Worm (Caenorhabditis elegans) whole organism, L1 larva: ENCODE measurements around the gene fbxa-182.

Experiments
- C04F5.9 ChIP-seq: sonication (generic microtip); optimal IDR thresholded peaks from 2 replicates; lab custom pipeline; 2016; ENCODE audit warnings: missing genetic modification characterization, missing compliant biosample characterization
- C16A3.4 ChIP-seq: fragments of 150-350 bp; optimal IDR thresholded peaks from 2 replicates; lab custom pipeline; 2014; ENCODE audit warnings: missing biosample characterization, missing genetic modification characterization
- F16B12.6 ChIP-seq: fragments of 150-350 bp; optimal IDR thresholded peaks from 2 replicates; lab custom pipeline; 2014; ENCODE audit warnings: missing biosample characterization, missing genetic modification characterization
- alr-1 ChIP-seq: fragments of 200-800 bp; sonication (Bioruptor generic); optimal IDR thresholded peaks from 2 replicates; lab custom pipeline; 2018; ENCODE audit warnings: borderline replicate concordance, mild to moderate bottlenecking, missing genetic modification characterization, missing compliant biosample characterization
- aly-2 ChIP-seq: fragments of 150-350 bp; optimal IDR thresholded peaks from 2 replicates; lab custom pipeline; 2014; ENCODE audit warnings: missing biosample characterization, missing genetic modification characterization
- ama-1 ChIP-seq: fragments of 150-350 bp; optimal IDR thresholded peaks from 2 replicates; lab custom pipeline; 2014
- ces-1 ChIP-seq: fragments of 150-350 bp; optimal IDR thresholded peaks from 2 replicates; lab custom pipeline; 2014; ENCODE audit warnings: missing biosample characterization, missing genetic modification reagents, missing genetic modification characterization
- dpl-1 ChIP-seq, 3 experiments: fragments of 150-350 bp in 2 of 3; sonication (generic microtip) in 1 of 3; optimal IDR thresholded peaks; 2 replicates each; lab custom pipeline; 2014 to 2017; ENCODE audit warnings: missing biosample characterization in 3 of 3, missing genetic modification characterization in 3 of 3, missing genetic modification reagents in 3 of 3
- efl-1 ChIP-seq, 4 experiments: fragments of 150-350 bp; optimal IDR thresholded peaks in 3 of 4; peaks in 1 of 4; 1 replicate in 1 of 4; 2 replicates in 3 of 4; lab custom pipeline; 2014; ENCODE audit warnings: missing biosample characterization in 2 of 4, missing genetic modification characterization in 2 of 4, missing genetic modification reagents in 2 of 4
- elt-2 ChIP-seq: sonication (generic microtip); optimal IDR thresholded peaks from 2 replicates; lab custom pipeline; 2016; ENCODE audit warnings: missing genetic modification characterization, mild to moderate bottlenecking, inconsistent platforms, missing compliant biosample characterization, missing genetic modification reagents
- fkh-10 ChIP-seq: sonication (generic microtip); optimal IDR thresholded peaks from 2 replicates; lab custom pipeline; 2017; ENCODE audit warnings: missing biosample characterization, missing genetic modification reagents, missing genetic modification characterization
- fos-1 ChIP-seq: fragments of 150-350 bp; optimal IDR thresholded peaks from 2 replicates; lab custom pipeline; 2014; ENCODE audit warnings: missing biosample characterization, missing genetic modification characterization
- hlh-4 ChIP-seq: sonication (generic microtip); optimal IDR thresholded peaks from 2 replicates; lab custom pipeline; 2016; ENCODE audit warnings: mild to moderate bottlenecking, missing genetic modification characterization, missing compliant biosample characterization
- hpl-2 ChIP-seq: fragments of 150-350 bp; optimal IDR thresholded peaks from 2 replicates; lab custom pipeline; 2014; ENCODE audit warnings: missing biosample characterization, missing genetic modification reagents, missing genetic modification characterization
- jun-1 ChIP-seq: fragments of 150-350 bp; optimal IDR thresholded peaks from 2 replicates; lab custom pipeline; 2014; ENCODE audit warnings: missing biosample characterization, missing genetic modification reagents, missing genetic modification characterization
- lin-13 ChIP-seq: fragments of 150-350 bp; optimal IDR thresholded peaks from 2 replicates; lab custom pipeline; 2014; ENCODE audit warnings: missing biosample characterization, missing genetic modification reagents, missing genetic modification characterization
- lin-15B ChIP-seq: fragments of 150-350 bp; sonication (generic microtip); optimal IDR thresholded peaks from 3 replicates; lab custom pipeline; 2014; ENCODE audit warnings: missing biosample characterization, missing genetic modification characterization
- lin-35 ChIP-seq, 2 experiments: fragments of 150-350 bp; optimal IDR thresholded peaks; 2 replicates each; lab custom pipeline; 2014; ENCODE audit warnings: missing biosample characterization in 2 of 2, missing genetic modification characterization in 2 of 2, missing genetic modification reagents in 2 of 2
- lsy-2 ChIP-seq, 2 experiments: fragments of 150-350 bp; optimal IDR thresholded peaks; 2 replicates each; lab custom pipeline; 2014; ENCODE audit warnings: missing biosample characterization in 2 of 2, missing genetic modification characterization in 2 of 2
- mep-1 ChIP-seq: fragments of 150-350 bp; optimal IDR thresholded peaks from 2 replicates; lab custom pipeline; 2014; ENCODE audit warnings: missing biosample characterization, missing genetic modification characterization
- nhr-237 ChIP-seq: fragments of 150-350 bp; optimal IDR thresholded peaks from 2 replicates; lab custom pipeline; 2014; ENCODE audit warnings: missing biosample characterization, missing genetic modification characterization
- nhr-47 ChIP-seq: sonication (generic microtip); optimal IDR thresholded peaks from 2 replicates; lab custom pipeline; 2016; ENCODE audit warnings: mild to moderate bottlenecking, missing genetic modification characterization, moderate library complexity, missing compliant biosample characterization
- nhr-76 ChIP-seq: sonication (generic microtip); optimal IDR thresholded peaks from 2 replicates; lab custom pipeline; 2017; ENCODE audit warnings: missing biosample characterization, missing genetic modification characterization
- nhr-77 ChIP-seq: fragments of 150-350 bp; optimal IDR thresholded peaks from 2 replicates; lab custom pipeline; 2014; ENCODE audit warnings: missing biosample characterization, missing genetic modification characterization
- nhr-84 ChIP-seq: sonication (generic microtip); optimal IDR thresholded peaks from 2 replicates; lab custom pipeline; 2017; ENCODE audit warnings: missing biosample characterization, missing genetic modification characterization
- nhr-90 ChIP-seq: sonication (generic microtip); optimal IDR thresholded peaks from 2 replicates; lab custom pipeline; 2016; ENCODE audit warnings: mild to moderate bottlenecking, missing genetic modification characterization, missing compliant biosample characterization; ENCODE audit not compliant: poor library complexity
- pag-3 ChIP-seq: sonication (generic microtip); optimal IDR thresholded peaks from 2 replicates; lab custom pipeline; 2017; ENCODE audit warnings: missing genetic modification characterization, mild to moderate bottlenecking, missing compliant biosample characterization, antibody characterized with exemption, borderline replicate concordance; ENCODE audit not compliant: insufficient read depth
- pqm-1 ChIP-seq: sonication (generic microtip); optimal IDR thresholded peaks from 3 replicates; lab custom pipeline; 2017; ENCODE audit warnings: missing biosample characterization, missing genetic modification characterization
- rnt-1 ChIP-seq: sonication (generic microtip); optimal IDR thresholded peaks from 2 replicates; lab custom pipeline; 2016; ENCODE audit warnings: mild to moderate bottlenecking, missing genetic modification characterization, moderate library complexity, missing compliant biosample characterization
- snpc-4 ChIP-seq: fragments of 150-350 bp; optimal IDR thresholded peaks from 2 replicates; lab custom pipeline; 2014; ENCODE audit warnings: missing biosample characterization, missing genetic modification characterization
- sptf-1 ChIP-seq: fragments of 150-350 bp; optimal IDR thresholded peaks from 2 replicates; lab custom pipeline; 2014; ENCODE audit warnings: missing biosample characterization, missing genetic modification characterization
- unc-130 ChIP-seq: fragments of 150-350 bp; optimal IDR thresholded peaks from 2 replicates; lab custom pipeline; 2017; ENCODE audit warnings: missing biosample characterization, missing genetic modification characterization, inconsistent platforms
- vab-15 ChIP-seq: sonication (generic microtip); optimal IDR thresholded peaks from 2 replicates; lab custom pipeline; 2017; ENCODE audit warnings: missing genotype, mild to moderate bottlenecking, missing genetic modification characterization, missing compliant biosample characterization

The fbxa-182 gene

ce11 chrII:2420685-2421084 is 8.1 kb upstream of the fbxa-182 start:
- no peak for TF ChIP-seq nhr-76 (tag; lab: Kevin White, UChicago)
- TF ChIP-seq lin-15B (tag; lab: Kevin White, UChicago): no peak
- TF ChIP-seq ces-1: no peak
- TF ChIP-seq elt-2 (tag; lab: Kevin White, UChicago): peak; percentile 42
- peak; percentile 9 for TF ChIP-seq hpl-2 (GFP tag; lab: Kevin White, UChicago)
- no peak for TF ChIP-seq nhr-90 (tag; lab: Kevin White, UChicago)
- no peak for TF ChIP-seq nhr-77 (tag; lab: Kevin White, UChicago)
- TF ChIP-seq snpc-4: no peak
- TF ChIP-seq pag-3: no peak

- TF ChIP-seq C16A3.4 (tag; lab: Kevin White, UChicago): no peak
Observed at ce11 chrII:2418836-2419235, 6.3 kb upstream of the fbxa-182 start, which contains the start of gene fbxc-20. Gene fbxc-20 (plus strand): TSS chrII:2419136.

DNA sequence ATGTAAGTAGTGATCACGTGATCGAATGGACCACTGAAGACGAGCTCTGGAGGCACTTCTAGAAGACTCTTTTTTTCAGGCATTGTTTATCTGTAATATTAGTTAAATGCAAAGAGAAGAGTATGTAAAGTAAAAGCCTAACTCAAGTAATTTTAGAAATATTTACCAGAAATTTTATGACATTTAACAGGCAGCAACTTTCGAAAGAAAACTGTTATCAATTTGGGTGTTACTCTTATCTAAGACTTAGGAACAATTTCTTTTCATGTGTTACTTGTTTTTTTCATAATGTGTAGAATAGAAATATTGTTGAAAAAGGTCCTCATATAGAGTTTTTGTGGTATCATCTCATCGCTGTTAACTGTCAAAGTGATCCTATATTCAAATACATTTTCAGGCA is 5.3 kb upstream of the fbxa-182 start, which contains the start of the genes F42G2.5 and F42G2.7:
Gene F42G2.5 (minus strand): TSS at position 101 of the 400 bp plus-strand sequence.
Gene F42G2.7 (plus strand): TSS at position 270 of the 400 bp plus-strand sequence.
- TF ChIP-seq C04F5.9 (tag; lab: Kevin White, UChicago) (no peak), rnt-1 (tag; lab: Kevin White, UChicago) (no peak), sptf-1 (no peak), nhr-237 (tag; lab: Kevin White, UChicago) (no peak), fos-1 (no peak), vab-15 (tag; lab: Kevin White, UChicago) (no peak), nhr-84 (tag; lab: Kevin White, UChicago) (no peak), lin-13 (GFP tag; lab: Kevin White, UChicago) (no peak), hlh-4 (tag; lab: Kevin White, UChicago) (no peak), aly-2 (tag; lab: Kevin White, UChicago) (no peak), nhr-47 (tag; lab: Kevin White, UChicago) (no peak)

DNA sequence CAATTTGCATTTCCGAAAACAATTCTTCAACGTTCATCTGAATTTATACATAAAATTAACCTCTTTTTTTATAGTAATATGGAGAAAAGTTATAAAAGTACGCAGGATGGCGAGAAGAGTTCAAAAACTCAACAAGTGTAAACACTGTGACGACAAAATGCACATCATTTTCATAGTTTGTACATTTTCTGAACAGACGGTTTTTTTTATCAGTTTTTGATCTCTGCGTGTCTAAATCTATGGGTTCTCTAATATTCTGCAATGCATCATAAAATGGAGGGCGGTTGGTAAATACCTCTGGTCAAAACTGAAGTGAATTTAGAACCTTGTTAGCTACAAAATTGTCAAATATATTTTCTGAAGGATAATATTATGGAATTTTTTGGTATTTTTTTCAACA is 2.9 kb upstream of the fbxa-182 start, which contains the start of gene fbxa-4:
Gene fbxa-4 (minus strand): TSS at position 93 of the 400 bp plus-strand sequence.
- TF ChIP-seq ama-1 (lab: Kevin White, UChicago) (no peak), hlh-4 (tag; lab: Kevin White, UChicago) (no peak), efl-1 (optimal IDR thresholded peaks at IDR 0.05; lab: Kevin White, UChicago) (peak in 1 of 2 experiments; percentile 27), efl-1 (GFP tag; optimal IDR thresholded peaks at IDR 0.05 in 1 of 2; lab: Kevin White, UChicago) (peak in 1 of 2 experiments; percentile 35), lsy-2 (tag; optimal IDR thresholded peaks at IDR 0.05; lab: Kevin White, UChicago) (peak in 1 of 2 experiments; percentile 15), nhr-90 (tag; lab: Kevin White, UChicago) (peak; percentile 11), mep-1 (tag; lab: Kevin White, UChicago) (no peak), unc-130 (tag; lab: Kevin White, UChicago) (no peak), fkh-10 (no peak), elt-2 (tag; lab: Kevin White, UChicago) (peak; percentile 65), F16B12.6 (tag; lab: Kevin White, UChicago) (peak; percentile 44), dpl-1 (GFP tag; optimal IDR thresholded peaks at IDR 0.05; lab: Kevin White, UChicago) (peak in 1 of 3 experiments; percentile 4), lin-35 (GFP tag; optimal IDR thresholded peaks at IDR 0.05; lab: Kevin White, UChicago) (peak in 1 of 2 experiments; percentile 51)

DNA sequence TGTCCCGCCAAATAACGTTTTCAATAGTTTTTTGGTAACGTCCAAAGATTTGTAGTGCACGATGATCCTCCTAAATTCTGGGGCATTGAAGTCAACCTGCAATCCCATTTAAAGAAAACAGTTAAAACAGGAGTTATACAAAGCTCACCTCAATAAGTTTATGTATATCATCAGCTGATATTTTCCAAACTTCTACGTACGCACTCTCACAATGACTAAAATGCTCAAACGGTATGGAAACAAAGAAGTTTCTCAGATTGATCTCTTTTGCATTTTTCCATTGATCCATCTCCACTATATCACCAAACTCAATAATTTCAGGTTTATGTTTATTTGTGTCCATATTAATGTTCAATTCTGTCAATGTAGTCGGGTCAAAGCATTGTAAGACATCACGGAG is 994 bp downstream of the fbxa-182 start:
- TF ChIP-seq efl-1 (optimal IDR thresholded peaks at IDR 0.05; lab: Kevin White, UChicago): no peak
- peak in 1 of 2 experiments; percentile 55 for TF ChIP-seq efl-1 (GFP tag; optimal IDR thresholded peaks at IDR 0.05 in 1 of 2; lab: Kevin White, UChicago)
- no peak for TF ChIP-seq alr-1
- no peak for TF ChIP-seq ces-1

ce11 chrII:2411093-2411492 is 1.5 kb downstream of the fbxa-182 start:
- TF ChIP-seq nhr-47 (tag; lab: Kevin White, UChicago) (no peak), jun-1 (tag; lab: Kevin White, UChicago) (no peak), pqm-1 (no peak), snpc-4 (no peak)
